Fruit fly (Drosophila melanogaster) whole organism, adult: ENCODE results near the gene CG13008.

Experiments used
- CG12768 ChIP-seq: fragments of 200-800 bp; sonication (Bioruptor generic); optimal IDR thresholded peaks from 2 replicates; lab custom pipeline; 2017; ENCODE audit warnings: missing biosample characterization, missing genetic modification characterization, mild to moderate bottlenecking, moderate library complexity, missing genetic modification reagents
- CG14711 ChIP-seq: fragments of 200-800 bp; sonication (Bioruptor generic); optimal IDR thresholded peaks from 2 replicates; lab custom pipeline; 2018; ENCODE audit warnings: missing biosample characterization, mild to moderate bottlenecking, missing genetic modification characterization, moderate library complexity
- CG1620 ChIP-seq: fragments of 200-800 bp; sonication (Bioruptor generic); optimal IDR thresholded peaks from 2 replicates; lab custom pipeline; 2016; ENCODE audit warnings: missing biosample characterization, missing genetic modification characterization
- Crg-1 ChIP-seq: fragments of 200-800 bp; sonication (Bioruptor generic); optimal IDR thresholded peaks from 2 replicates; lab custom pipeline; 2016; ENCODE audit warnings: missing biosample characterization, missing genetic modification characterization
- Hr96 ChIP-seq: fragments of 200-800 bp; sonication (Bioruptor generic); optimal IDR thresholded peaks from 2 replicates; lab custom pipeline; 2016; ENCODE audit warnings: missing biosample characterization, missing genetic modification characterization
- Mnt ChIP-seq: fragments of 200-800 bp; sonication (Bioruptor generic); optimal IDR thresholded peaks from 2 replicates; lab custom pipeline; 2016; ENCODE audit warnings: missing biosample characterization, mild to moderate bottlenecking, missing genetic modification characterization
- bab1 ChIP-seq: fragments of 200-800 bp; sonication (Bioruptor generic); optimal IDR thresholded peaks from 3 replicates; lab custom pipeline; 2019; ENCODE audit warnings: missing biosample characterization, mild to moderate bottlenecking, missing genetic modification characterization, moderate library complexity
- cic ChIP-seq: fragments of 200-800 bp; sonication (Bioruptor generic); optimal IDR thresholded peaks from 2 replicates; lab custom pipeline; 2017; ENCODE audit warnings: missing biosample characterization, mild to moderate bottlenecking, missing genetic modification characterization, moderate library complexity
- kay ChIP-seq: fragments of 200-800 bp; sonication (Bioruptor generic); peaks from one replicate; lab custom pipeline; 2016; ENCODE audit warnings: missing biosample characterization, missing genetic modification characterization, borderline replicate concordance
- ovo ChIP-seq: fragments of 200-800 bp; sonication (Bioruptor generic); optimal IDR thresholded peaks from 2 replicates; lab custom pipeline; 2016; ENCODE audit warnings: missing biosample characterization, missing genetic modification characterization
- tj ChIP-seq: fragments of 200-800 bp; sonication (Bioruptor generic); optimal IDR thresholded peaks from 3 replicates; lab custom pipeline; 2017; ENCODE audit warnings: missing biosample characterization, mild to moderate bottlenecking, missing genetic modification characterization, moderate library complexity

DNA sequence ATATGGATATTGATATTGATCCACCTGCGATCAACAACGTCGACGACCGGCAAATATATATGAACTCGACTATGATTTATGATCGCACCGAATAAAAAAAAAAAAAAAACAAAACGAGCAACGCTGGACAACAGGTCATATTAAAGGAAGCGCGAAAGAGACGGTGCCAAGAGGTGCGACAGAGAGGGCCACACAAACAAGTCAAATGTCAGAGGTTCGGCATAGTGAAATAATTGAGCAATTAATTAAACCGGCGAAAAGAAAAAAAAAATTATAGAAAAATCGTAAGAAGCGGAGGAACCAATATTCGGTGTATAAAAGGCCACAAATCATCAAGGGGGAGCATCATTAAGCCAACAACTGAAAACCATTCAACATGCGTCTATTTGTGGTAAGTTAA is 31.4 kb downstream of the CG13008 start, which contains the start of gene Twdlalpha:
- TF ChIP-seq kay (GFP tag; lab: Kevin White, UChicago) (no peak), Hr96 (GFP tag; lab: Kevin White, UChicago) (no peak), CG14711 (tag; lab: Kevin White, UChicago) (no peak), CG1620 (GFP tag; lab: Kevin White, UChicago) (no peak), CG12768 (GFP tag; lab: Kevin White, UChicago) (no peak), bab1 (GFP tag; lab: Kevin White, UChicago) (no peak), ovo (no peak), Mnt (GFP tag; lab: Kevin White, UChicago) (no peak), cic (GFP tag; lab: Kevin White, UChicago) (no peak), tj (no peak), Crg-1 (GFP tag; lab: Kevin White, UChicago) (no peak)
